Worm (Caenorhabditis elegans) whole organism, L4/young adult: ENCODE data around the gene T10C6.15.

Source experiments
- W03F9.2 ChIP-seq: fragments of 150-350 bp; optimal IDR thresholded peaks from 2 replicates; lab custom pipeline; 2014; ENCODE audit warnings: missing biosample characterization, missing genetic modification characterization
- dao-5 ChIP-seq: sonication (generic microtip); optimal IDR thresholded peaks from 2 replicates; lab custom pipeline; 2016; ENCODE audit warnings: missing genotype, missing genetic modification characterization, moderate library complexity, missing compliant biosample characterization

ce11 chrV:16000433-16000832 is 45.3 kb downstream of the T10C6.15 start, which contains the start of gene nhr-50:
- TF ChIP-seq W03F9.2 (tag; lab: Kevin White, UChicago) (no peak), dao-5 (tag; lab: Kevin White, UChicago) (no peak)
